Fruit fly (Drosophila melanogaster) whole organism, prepupa: ENCODE measurements around the gene CG17819.

Source experiments
- CG10631 ChIP-seq: fragments of 200-800 bp; sonication (Bioruptor generic); optimal IDR thresholded peaks from 2 replicates; lab custom pipeline; 2016; ENCODE audit warnings: missing biosample characterization, missing genetic modification characterization
- CG10669 ChIP-seq: fragments of 200-800 bp; sonication (Bioruptor generic); optimal IDR thresholded peaks from 3 replicates; lab custom pipeline; 2018; ENCODE audit warnings: missing biosample characterization, mild to moderate bottlenecking, missing genetic modification characterization, moderate library complexity
- CG11294 ChIP-seq: fragments of 200-800 bp; sonication (Bioruptor generic); IDR thresholded peaks from 2 replicates; pipeline ENCODE4 v1.3.6; 2022; ENCODE audit warnings: missing biosample characterization, missing genetic modification characterization
- CG11762 ChIP-seq: fragments of 200-800 bp; sonication (Bioruptor generic); optimal IDR thresholded peaks from 3 replicates; lab custom pipeline; 2016; ENCODE audit warnings: missing biosample characterization, missing genetic modification characterization; ENCODE audit not compliant: insufficient read depth
- CG11902 ChIP-seq: fragments of 200-800 bp; sonication (Bioruptor generic); optimal IDR thresholded peaks from 3 replicates; lab custom pipeline; 2016; ENCODE audit warnings: missing biosample characterization, missing genetic modification characterization
- CG15336 ChIP-seq: fragments of 200-800 bp; sonication (Bioruptor generic); IDR thresholded peaks from 2 replicates; pipeline ENCODE4 v1.3.6; 2022; ENCODE audit warnings: missing biosample characterization, missing genetic modification characterization
- CG1621 ChIP-seq: fragments of 200-800 bp; sonication (Bioruptor generic); optimal IDR thresholded peaks from 3 replicates; lab custom pipeline; 2018; ENCODE audit warnings: missing biosample characterization, mild to moderate bottlenecking, missing genetic modification characterization
- CG16779 ChIP-seq: fragments of 200-800 bp; sonication (Bioruptor generic); optimal IDR thresholded peaks from 3 replicates; lab custom pipeline; 2017; ENCODE audit warnings: missing biosample characterization, mild to moderate bottlenecking, missing genetic modification characterization
- CG3032 ChIP-seq: fragments of 200-800 bp; optimal IDR thresholded peaks from 2 replicates; lab custom pipeline; 2019; ENCODE audit warnings: missing biosample characterization, mild to moderate bottlenecking, missing genetic modification characterization, moderate library complexity
- CG31627 ChIP-seq: fragments of 200-800 bp; sonication (Bioruptor generic); optimal IDR thresholded peaks from 3 replicates; lab custom pipeline; 2016; ENCODE audit warnings: missing biosample characterization, missing genetic modification characterization
- CG34406 ChIP-seq: fragments of 200-800 bp; sonication (Bioruptor generic); optimal IDR thresholded peaks from 3 replicates; lab custom pipeline; 2016; ENCODE audit warnings: missing biosample characterization, missing genetic modification characterization
- CG3919 ChIP-seq: fragments of 200-800 bp; sonication (Bioruptor generic); optimal IDR thresholded peaks from 3 replicates; lab custom pipeline; 2016; ENCODE audit warnings: missing biosample characterization, missing genetic modification characterization
- CG4318 ChIP-seq: fragments of 200-800 bp; sonication (Bioruptor generic); optimal IDR thresholded peaks from 3 replicates; lab custom pipeline; 2017; ENCODE audit warnings: missing biosample characterization, mild to moderate bottlenecking, missing genetic modification characterization
- CG6163 ChIP-seq: fragments of 200-800 bp; sonication (Bioruptor generic); IDR thresholded peaks from 3 replicates; pipeline ENCODE4 v1.3.6; 2022; ENCODE audit warnings: missing biosample characterization, missing genetic modification characterization
- CG6276 ChIP-seq: fragments of 200-800 bp; sonication (Bioruptor generic); optimal IDR thresholded peaks from 2 replicates; lab custom pipeline; 2017; ENCODE audit warnings: missing biosample characterization, mild to moderate bottlenecking, missing genetic modification characterization
- CG6792 ChIP-seq: fragments of 200-800 bp; sonication (Bioruptor generic); optimal IDR thresholded peaks from 3 replicates; lab custom pipeline; 2016; ENCODE audit warnings: missing biosample characterization, missing genetic modification characterization
- CG6808 ChIP-seq: fragments of 200-800 bp; sonication (Bioruptor generic); optimal IDR thresholded peaks from 3 replicates; lab custom pipeline; 2017; ENCODE audit warnings: missing biosample characterization, missing genetic modification characterization, mild to moderate bottlenecking, moderate library complexity, missing genetic modification reagents
- CG6854 ChIP-seq: fragments of 200-800 bp; sonication (Bioruptor generic); optimal IDR thresholded peaks from 2 replicates; lab custom pipeline; 2017; ENCODE audit warnings: missing biosample characterization, mild to moderate bottlenecking, missing genetic modification characterization
- CG7368 ChIP-seq: fragments of 200-800 bp; sonication (Bioruptor generic); optimal IDR thresholded peaks from 3 replicates; lab custom pipeline; 2016; ENCODE audit warnings: missing biosample characterization, missing genetic modification characterization
- CG8119 ChIP-seq: fragments of 200-800 bp; sonication (Bioruptor generic); IDR thresholded peaks from 3 replicates; pipeline ENCODE4 v1.3.6; 2022; ENCODE audit warnings: missing biosample characterization, missing genetic modification characterization
- CG8319 ChIP-seq: fragments of 200-800 bp; sonication (Bioruptor generic); optimal IDR thresholded peaks from 3 replicates; lab custom pipeline; 2016; ENCODE audit warnings: missing biosample characterization, missing genetic modification characterization
- CG8632 ChIP-seq: fragments of 200-800 bp; sonication (Bioruptor generic); optimal IDR thresholded peaks from 3 replicates; lab custom pipeline; 2016; ENCODE audit warnings: missing biosample characterization, missing genetic modification characterization
- Eip75B ChIP-seq: fragments of 200-800 bp; sonication (Bioruptor generic); optimal IDR thresholded peaks from 3 replicates; lab custom pipeline; 2016; ENCODE audit warnings: missing biosample characterization, missing genetic modification characterization
- Eip78C ChIP-seq: fragments of 200-800 bp; sonication (Bioruptor generic); peaks from one replicate; lab custom pipeline; 2016; ENCODE audit warnings: missing biosample characterization, missing genetic modification characterization
- Eip93F ChIP-seq: fragments of 200-800 bp; sonication (Bioruptor generic); optimal IDR thresholded peaks from 2 replicates; lab custom pipeline; 2016; ENCODE audit warnings: missing biosample characterization, mild to moderate bottlenecking, missing genetic modification characterization
- Ets21C ChIP-seq: fragments of 200-800 bp; sonication (Bioruptor generic); optimal IDR thresholded peaks from 3 replicates; lab custom pipeline; 2016; ENCODE audit warnings: missing biosample characterization, missing genetic modification characterization
- Ets96B ChIP-seq: fragments of 200-800 bp; optimal IDR thresholded peaks from 2 replicates; lab custom pipeline; 2019; ENCODE audit warnings: missing biosample characterization, mild to moderate bottlenecking, missing genetic modification characterization, moderate library complexity
- Gug ChIP-seq: fragments of 200-800 bp; sonication (Bioruptor generic); IDR thresholded peaks from 2 replicates; pipeline ENCODE4 v1.3.6; 2022; ENCODE audit warnings: missing biosample characterization, missing genetic modification characterization
- Hr39 ChIP-seq: fragments of 200-800 bp; sonication (Bioruptor generic); optimal IDR thresholded peaks from 2 replicates; lab custom pipeline; 2016; ENCODE audit warnings: missing biosample characterization, missing genetic modification characterization
- Hr4 ChIP-seq: fragments of 200-800 bp; sonication (Bioruptor generic); optimal IDR thresholded peaks from 3 replicates; lab custom pipeline; 2016; ENCODE audit warnings: missing biosample characterization, missing genetic modification characterization
- Lpt ChIP-seq: fragments of 200-800 bp; sonication (Bioruptor generic); optimal IDR thresholded peaks from 3 replicates; lab custom pipeline; 2016; ENCODE audit warnings: missing biosample characterization, missing genetic modification characterization
- Met ChIP-seq: fragments of 200-800 bp; sonication (Bioruptor generic); optimal IDR thresholded peaks from 3 replicates; lab custom pipeline; 2016; ENCODE audit warnings: missing biosample characterization, missing genetic modification characterization
- OdsH ChIP-seq: fragments of 200-800 bp; sonication (Bioruptor generic); optimal IDR thresholded peaks from 3 replicates; lab custom pipeline; 2016; ENCODE audit warnings: missing biosample characterization, missing genetic modification characterization
- Smox ChIP-seq: fragments of 200-800 bp; sonication (Bioruptor generic); optimal IDR thresholded peaks from 3 replicates; lab custom pipeline; 2016; ENCODE audit warnings: missing biosample characterization, missing genetic modification characterization
- Sox15 ChIP-seq: fragments of 200-800 bp; sonication (Bioruptor generic); optimal IDR thresholded peaks from 3 replicates; lab custom pipeline; 2016; ENCODE audit warnings: missing biosample characterization, missing genetic modification characterization
- achi ChIP-seq: fragments of 200-800 bp; sonication (Bioruptor generic); optimal IDR thresholded peaks from 3 replicates; lab custom pipeline; 2016; ENCODE audit warnings: missing biosample characterization, missing genetic modification characterization
- acj6 ChIP-seq: fragments of 200-800 bp; sonication (Bioruptor generic); optimal IDR thresholded peaks from 3 replicates; lab custom pipeline; 2016; ENCODE audit warnings: missing biosample characterization, missing genetic modification characterization
- cyc ChIP-seq: fragments of 200-800 bp; sonication (Bioruptor generic); optimal IDR thresholded peaks from 3 replicates; lab custom pipeline; 2016; ENCODE audit warnings: missing biosample characterization, missing genetic modification characterization
- dac ChIP-seq: fragments of 200-800 bp; sonication (Bioruptor generic); optimal IDR thresholded peaks from 2 replicates; lab custom pipeline; 2017; ENCODE audit warnings: missing biosample characterization, mild to moderate bottlenecking, missing genetic modification characterization
- dsx ChIP-seq: fragments of 200-800 bp; optimal IDR thresholded peaks from 3 replicates; lab custom pipeline; 2019; ENCODE audit warnings: missing biosample characterization, mild to moderate bottlenecking, missing genetic modification characterization, moderate library complexity; ENCODE audit not compliant: poor library complexity, severe bottlenecking
- esn ChIP-seq: fragments of 200-800 bp; sonication (Bioruptor generic); optimal IDR thresholded peaks from 2 replicates; lab custom pipeline; 2016; ENCODE audit warnings: missing biosample characterization, mild to moderate bottlenecking, missing genetic modification characterization, moderate library complexity
- fd59A ChIP-seq: fragments of 200-800 bp; sonication (Bioruptor generic); optimal IDR thresholded peaks from 2 replicates; lab custom pipeline; 2017; ENCODE audit warnings: missing biosample characterization, mild to moderate bottlenecking, missing genetic modification characterization, missing genetic modification reagents
- fd85E ChIP-seq: fragments of 200-800 bp; sonication (Bioruptor generic); optimal IDR thresholded peaks from 3 replicates; lab custom pipeline; 2016; ENCODE audit warnings: missing biosample characterization, missing genetic modification characterization
- fkh ChIP-seq: fragments of 200-800 bp; sonication (Bioruptor generic); optimal IDR thresholded peaks from 3 replicates; lab custom pipeline; 2017; ENCODE audit warnings: missing biosample characterization, mild to moderate bottlenecking, missing genetic modification characterization, moderate library complexity
- lz ChIP-seq: fragments of 200-800 bp; sonication (Bioruptor generic); optimal IDR thresholded peaks from 3 replicates; lab custom pipeline; 2016; ENCODE audit warnings: missing biosample characterization, missing genetic modification characterization
- pdm3 ChIP-seq: fragments of 200-800 bp; sonication (Bioruptor generic); optimal IDR thresholded peaks from 3 replicates; lab custom pipeline; 2016; ENCODE audit warnings: missing biosample characterization, missing genetic modification characterization
- salr ChIP-seq, 2 experiments: fragments of 200-800 bp; sonication (Bioruptor generic); optimal IDR thresholded peaks; 3 replicates each; lab custom pipeline; 2016 to 2018; ENCODE audit warnings: missing biosample characterization in 2 of 2, missing genetic modification characterization in 2 of 2, mild to moderate bottlenecking in 1 of 2
- spab ChIP-seq: fragments of 200-800 bp; sonication (Bioruptor generic); optimal IDR thresholded peaks from 2 replicates; lab custom pipeline; 2017; ENCODE audit warnings: missing biosample characterization, mild to moderate bottlenecking, missing genetic modification characterization, missing genetic modification reagents
- ss ChIP-seq, 2 experiments: fragments of 200-800 bp; sonication (Bioruptor generic); optimal IDR thresholded peaks; 2 replicates in 1 of 2; 3 replicates in 1 of 2; lab custom pipeline; 2017 to 2018; ENCODE audit warnings: mild to moderate bottlenecking in 2 of 2, missing biosample characterization in 2 of 2, missing genetic modification characterization in 2 of 2, moderate library complexity in 1 of 2
- svp ChIP-seq: fragments of 200-800 bp; sonication (Bioruptor generic); peaks from one replicate; lab custom pipeline; 2016; ENCODE audit warnings: missing biosample characterization, missing genetic modification characterization
- topi ChIP-seq: fragments of 200-800 bp; sonication (Bioruptor generic); optimal IDR thresholded peaks from 3 replicates; lab custom pipeline; 2016; ENCODE audit warnings: missing biosample characterization, missing genetic modification characterization
- vri ChIP-seq: fragments of 200-800 bp; sonication (Bioruptor generic); optimal IDR thresholded peaks from 3 replicates; lab custom pipeline; 2016; ENCODE audit warnings: missing biosample characterization, mild to moderate bottlenecking, missing genetic modification characterization

The CG17819 gene

dm6 chr3R:21874982-21875466, 10.3 kb downstream of the CG17819 start, which contains the start of gene CG6656:
Gene CG6656, plus strand, starts transcription at chr3R:21875293.
- TF ChIP-seq Lpt (GFP tag; lab: Kevin White, UChicago) (peak; percentile 76), CG16779 (tag; lab: Kevin White, UChicago) (peak; percentile 5), Gug (GFP tag; lab: Robert Waterston, UW) (no peak), CG3919 (peak; percentile 37), CG4318 (GFP tag; lab: Kevin White, UChicago) (no peak), CG7368 (GFP tag; lab: Kevin White, UChicago) (no peak), salr (GFP tag; optimal IDR thresholded peaks at IDR 0.05; lab: Kevin White, UChicago) (no peak), Eip93F (GFP tag; lab: Kevin White, UChicago) (no peak), vri (peak; percentile 83), CG6808 (GFP tag; lab: Kevin White, UChicago) (no peak), CG34406 (no peak), CG11294 (GFP tag; lab: Robert Waterston, UW) (peak; percentile 33; the same call in 1 of the 2 replicates), esn (GFP tag; lab: Kevin White, UChicago) (peak; percentile 26), fd85E (GFP tag; lab: Kevin White, UChicago) (peak; percentile 17), CG3032 (tag; lab: Kevin White, UChicago) (no peak), CG8632 (GFP tag; lab: Kevin White, UChicago) (no peak), CG11902 (GFP tag; lab: Kevin White, UChicago) (no peak), Sox15 (GFP tag; lab: Kevin White, UChicago) (no peak), Hr39 (GFP tag; lab: Kevin White, UChicago) (no peak), CG8119 (GFP tag; lab: Robert Waterston, UW) (peak; percentile 42; the same call in 2 of the 3 replicates), lz (GFP tag; lab: Kevin White, UChicago) (no peak), CG15336 (GFP tag; lab: Robert Waterston, UW) (peak; percentile 64), Met (GFP tag; lab: Kevin White, UChicago) (no peak), fkh (peak; percentile 47), Ets21C (GFP tag; lab: Kevin White, UChicago) (no peak), acj6 (GFP tag; lab: Kevin White, UChicago) (no peak), CG10631 (no peak), Smox (no peak), CG31627 (GFP tag; lab: Kevin White, UChicago) (no peak), Hr4 (GFP tag; lab: Kevin White, UChicago) (no peak), CG8319 (no peak), CG11762 (GFP tag; lab: Kevin White, UChicago) (no peak), cyc (GFP tag; lab: Kevin White, UChicago) (no peak), fd59A (no peak), topi (GFP tag; lab: Kevin White, UChicago) (no peak), CG1621 (tag; lab: Kevin White, UChicago) (peak; percentile 80), CG6276 (no peak), dsx (peak; percentile 87), Ets96B (tag; lab: Kevin White, UChicago) (peak; percentile 19), spab (GFP tag; lab: Kevin White, UChicago) (no peak), dac (GFP tag; lab: Kevin White, UChicago) (no peak), CG6792 (GFP tag; lab: Kevin White, UChicago) (peak; percentile 17), CG10669 (GFP tag; lab: Kevin White, UChicago) (peak; percentile 22), achi (GFP tag; lab: Kevin White, UChicago) (no peak), ss (GFP tag; optimal IDR thresholded peaks at IDR 0.05; lab: Kevin White, UChicago) (peak; percentile 22 to 49), CG6854 (peak; percentile 25), CG6163 (GFP tag; lab: Robert Waterston, UW) (peak; percentile 76; the same call in 2 of the 3 replicates), Eip75B (no peak), OdsH (no peak), Eip78C (peak; percentile 80), pdm3 (no peak), svp (GFP tag; lab: Kevin White, UChicago) (peak; percentile 58)
